Worm (Caenorhabditis elegans) whole organism, mixed stage, embryonic: ENCODE results near the gene T06E4.5.

Experiments used
- M03D4.4 ChIP-seq: sonication (generic microtip); optimal IDR thresholded peaks from 2 replicates; lab custom pipeline; 2017; ENCODE audit warnings: mild to moderate bottlenecking, missing genetic modification characterization, missing compliant biosample characterization
- bed-3 ChIP-seq: fragments of 200-800 bp; sonication (Bioruptor generic); optimal IDR thresholded peaks from 3 replicates; lab custom pipeline; 2018; ENCODE audit warnings: mild to moderate bottlenecking, missing genetic modification characterization, moderate library complexity, missing compliant biosample characterization
- blmp-1 ChIP-seq: fragments of 150-350 bp; optimal IDR thresholded peaks from 2 replicates; lab custom pipeline; 2014; ENCODE audit warnings: missing biosample characterization, missing genetic modification characterization
- ceh-39 ChIP-seq: fragments of 150-350 bp; optimal IDR thresholded peaks from 2 replicates; lab custom pipeline; 2014; ENCODE audit warnings: missing biosample characterization, missing genetic modification characterization
- ceh-43 ChIP-seq: fragments of 200-800 bp; sonication (Bioruptor generic); optimal IDR thresholded peaks from 2 replicates; lab custom pipeline; 2018; ENCODE audit warnings: mild to moderate bottlenecking, missing genetic modification characterization, moderate library complexity, missing compliant biosample characterization
- ceh-83 ChIP-seq: fragments of 200-800 bp; sonication (Bioruptor generic); optimal IDR thresholded peaks from 2 replicates; lab custom pipeline; 2018; ENCODE audit warnings: mild to moderate bottlenecking, missing genetic modification characterization, missing compliant biosample characterization
- ces-1 ChIP-seq: fragments of 150-350 bp; optimal IDR thresholded peaks from 2 replicates; lab custom pipeline; 2014; ENCODE audit warnings: missing biosample characterization, missing genetic modification reagents, missing genetic modification characterization
- cnd-1 ChIP-seq: fragments of 200-800 bp; sonication (Bioruptor generic); optimal IDR thresholded peaks from 2 replicates; lab custom pipeline; 2018; ENCODE audit warnings: mild to moderate bottlenecking, missing genetic modification characterization, missing compliant biosample characterization
- drap-1 ChIP-seq: fragments of 200-800 bp; sonication (Bioruptor generic); optimal IDR thresholded peaks from 3 replicates; lab custom pipeline; 2018; ENCODE audit warnings: mild to moderate bottlenecking, missing genetic modification characterization, missing compliant biosample characterization
- elt-1 ChIP-seq: sonication (generic microtip); optimal IDR thresholded peaks from 2 replicates; lab custom pipeline; 2017; ENCODE audit warnings: missing genetic modification characterization, mild to moderate bottlenecking, missing compliant biosample characterization, antibody characterized with exemption, moderate library complexity, borderline replicate concordance; ENCODE audit not compliant: insufficient read depth
- elt-3 ChIP-seq: fragments of 150-350 bp; optimal IDR thresholded peaks from 2 replicates; lab custom pipeline; 2014; ENCODE audit warnings: missing biosample characterization, missing genetic modification characterization
- flh-1 ChIP-seq: fragments of 200-800 bp; sonication (Bioruptor generic); optimal IDR thresholded peaks from 2 replicates; lab custom pipeline; 2018; ENCODE audit warnings: mild to moderate bottlenecking, missing genetic modification characterization, moderate library complexity, missing compliant biosample characterization
- ham-2 ChIP-seq: fragments of 200-800 bp; sonication (Bioruptor generic); optimal IDR thresholded peaks from 2 replicates; lab custom pipeline; 2018; ENCODE audit warnings: mild to moderate bottlenecking, missing genetic modification characterization, missing compliant biosample characterization
- hlh-1 ChIP-seq: fragments of 150-350 bp; optimal IDR thresholded peaks from 2 replicates; lab custom pipeline; 2014; ENCODE audit warnings: missing biosample characterization, missing genetic modification reagents, missing genetic modification characterization
- lin-13 ChIP-seq: fragments of 150-350 bp; optimal IDR thresholded peaks from 2 replicates; lab custom pipeline; 2014; ENCODE audit warnings: missing biosample characterization, missing genetic modification characterization
- lin-32 ChIP-seq: fragments of 200-800 bp; sonication (Bioruptor generic); optimal IDR thresholded peaks from 2 replicates; lab custom pipeline; 2018; ENCODE audit warnings: mild to moderate bottlenecking, missing genetic modification characterization, missing compliant biosample characterization
- lsy-2 ChIP-seq: fragments of 150-350 bp; optimal IDR thresholded peaks from 2 replicates; lab custom pipeline; 2014; ENCODE audit warnings: missing biosample characterization, missing genetic modification characterization
- mab-5 ChIP-seq: fragments of 150-350 bp; optimal IDR thresholded peaks from 2 replicates; lab custom pipeline; 2014; ENCODE audit warnings: missing biosample characterization, missing genetic modification characterization
- mep-1 ChIP-seq: fragments of 150-350 bp; optimal IDR thresholded peaks from 2 replicates; lab custom pipeline; 2017; ENCODE audit warnings: missing biosample characterization, missing genetic modification reagents, missing genetic modification characterization, inconsistent platforms
- mls-2 ChIP-seq: sonication (generic microtip); optimal IDR thresholded peaks from 2 replicates; lab custom pipeline; 2016; ENCODE audit warnings: mild to moderate bottlenecking, missing genetic modification characterization, moderate library complexity, missing compliant biosample characterization
- nhr-12 ChIP-seq: fragments of 150-350 bp; optimal IDR thresholded peaks from 2 replicates; lab custom pipeline; 2014; ENCODE audit warnings: missing biosample characterization, missing genetic modification characterization
- nhr-2 ChIP-seq: fragments of 150-350 bp; optimal IDR thresholded peaks from 2 replicates; lab custom pipeline; 2014; ENCODE audit warnings: missing biosample characterization, missing genetic modification characterization
- nhr-237 ChIP-seq: fragments of 150-350 bp; optimal IDR thresholded peaks from 2 replicates; lab custom pipeline; 2014; ENCODE audit warnings: missing biosample characterization, missing genetic modification characterization
- nhr-28 ChIP-seq: fragments of 150-350 bp; optimal IDR thresholded peaks from 2 replicates; lab custom pipeline; 2014; ENCODE audit warnings: missing biosample characterization, missing genetic modification characterization
- nhr-76 ChIP-seq: sonication (generic microtip); optimal IDR thresholded peaks from 2 replicates; lab custom pipeline; 2017; ENCODE audit warnings: missing biosample characterization, missing genetic modification characterization
- pha-4 ChIP-seq: fragments of 150-350 bp; optimal IDR thresholded peaks from 2 replicates; lab custom pipeline; 2018; ENCODE audit warnings: missing biosample characterization, missing genetic modification reagents, missing genetic modification characterization
- sem-2 ChIP-seq: fragments of 200-800 bp; sonication (Bioruptor generic); optimal IDR thresholded peaks from 2 replicates; lab custom pipeline; 2018; ENCODE audit warnings: mild to moderate bottlenecking, missing genetic modification characterization, missing compliant biosample characterization
- snpc-4 ChIP-seq: fragments of 150-350 bp; optimal IDR thresholded peaks from 2 replicates; lab custom pipeline; 2014; ENCODE audit warnings: missing biosample characterization, missing genetic modification characterization
- sptf-1 ChIP-seq: sonication (generic microtip); optimal IDR thresholded peaks from 2 replicates; lab custom pipeline; 2017; ENCODE audit warnings: mild to moderate bottlenecking, missing genetic modification characterization, moderate library complexity, missing compliant biosample characterization
- tbx-8 ChIP-seq: fragments of 200-800 bp; sonication (Bioruptor generic); optimal IDR thresholded peaks from 2 replicates; lab custom pipeline; 2018; ENCODE audit warnings: mild to moderate bottlenecking, missing genetic modification characterization, moderate library complexity, missing compliant biosample characterization
- unc-120 ChIP-seq: sonication (generic microtip); optimal IDR thresholded peaks from 2 replicates; lab custom pipeline; 2017; ENCODE audit warnings: missing genetic modification characterization, missing compliant biosample characterization; ENCODE audit not compliant: poor library complexity, severe bottlenecking
- unc-39 ChIP-seq: fragments of 150-350 bp; optimal IDR thresholded peaks from 2 replicates; lab custom pipeline; 2014; ENCODE audit warnings: missing biosample characterization, missing genetic modification characterization
- unc-62 ChIP-seq: fragments of 150-350 bp; optimal IDR thresholded peaks from 2 replicates; lab custom pipeline; 2014; ENCODE audit warnings: missing biosample characterization, missing genetic modification reagents, missing genetic modification characterization
- zip-8 ChIP-seq: fragments of 150-350 bp; optimal IDR thresholded peaks from 2 replicates; lab custom pipeline; 2014; ENCODE audit warnings: missing biosample characterization, missing genetic modification characterization
- ztf-11 ChIP-seq: fragments of 150-350 bp; optimal IDR thresholded peaks from 2 replicates; lab custom pipeline; 2014; ENCODE audit warnings: missing biosample characterization, missing genetic modification characterization

The T06E4.5 gene

ce11 chrV:9630944-9631343 lies at the start of gene T06E4.5:
Gene T06E4.5, plus strand, starts transcription at chrV:9631244.
- TF ChIP-seq lin-32 (GFP tag; lab: Kevin White, UChicago) = no peak
- TF ChIP-seq snpc-4 = no peak
- no peak for TF ChIP-seq M03D4.4 (tag; lab: Kevin White, UChicago)

- TF ChIP-seq nhr-237 = peak; percentile 6
- peak; percentile 65 for TF ChIP-seq hlh-1 (tag; lab: Kevin White, UChicago)
- TF ChIP-seq unc-120 (tag; lab: Kevin White, UChicago) = no peak
- TF ChIP-seq mls-2 (tag; lab: Kevin White, UChicago) = peak; percentile 54
- TF ChIP-seq sptf-1 (tag; lab: Kevin White, UChicago) = peak; percentile 85
- TF ChIP-seq ces-1 (GFP tag; lab: Kevin White, UChicago) = peak; percentile 39
- peak; percentile 54 for TF ChIP-seq ham-2 (GFP tag; lab: Kevin White, UChicago)
- TF ChIP-seq zip-8 (tag; lab: Kevin White, UChicago) = no peak
- TF ChIP-seq pha-4 = peak; percentile 24
- TF ChIP-seq nhr-2 (tag; lab: Kevin White, UChicago) = no peak
- TF ChIP-seq lin-32 (GFP tag; lab: Kevin White, UChicago) = peak; percentile 10
- no peak for TF ChIP-seq ceh-39
- peak; percentile 57 for TF ChIP-seq ztf-11 (tag; lab: Kevin White, UChicago)
- TF ChIP-seq tbx-8 = no peak
- TF ChIP-seq unc-39 = no peak
- TF ChIP-seq nhr-28 (tag; lab: Kevin White, UChicago) = no peak
- TF ChIP-seq cnd-1 (tag; lab: Kevin White, UChicago) = peak; percentile 61
- peak; percentile 69 for TF ChIP-seq M03D4.4 (tag; lab: Kevin White, UChicago)
- TF ChIP-seq flh-1 (GFP tag; lab: Kevin White, UChicago) = no peak
- TF ChIP-seq blmp-1 (tag; lab: Kevin White, UChicago) = peak; percentile 25
- no peak for TF ChIP-seq snpc-4
- TF ChIP-seq lsy-2 (tag; lab: Kevin White, UChicago) = peak; percentile 26
- TF ChIP-seq sem-2 (GFP tag; lab: Kevin White, UChicago) = no peak
- TF ChIP-seq lin-13 (tag; lab: Kevin White, UChicago) = peak; percentile 39
- peak; percentile 72 for TF ChIP-seq ceh-43 (GFP tag; lab: Kevin White, UChicago)
- peak; percentile 69 for TF ChIP-seq nhr-76 (tag; lab: Kevin White, UChicago)
- no peak for TF ChIP-seq elt-3 (tag; lab: Kevin White, UChicago)
- no peak for TF ChIP-seq mab-5 (tag; lab: Kevin White, UChicago)
- peak; percentile 58 for TF ChIP-seq ceh-83 (GFP tag; lab: Kevin White, UChicago)
- no peak for TF ChIP-seq nhr-12 (tag; lab: Kevin White, UChicago)
- peak; percentile 65 for TF ChIP-seq mep-1 (tag; lab: Kevin White, UChicago)
- TF ChIP-seq elt-1 (tag; lab: Kevin White, UChicago) = no peak
- TF ChIP-seq unc-62 (GFP tag; lab: Kevin White, UChicago) = no peak
- TF ChIP-seq bed-3 (GFP tag; lab: Kevin White, UChicago) = peak; percentile 8
- TF ChIP-seq drap-1 (GFP tag; lab: Kevin White, UChicago) = peak; percentile 58
Observed at ce11 chrV:9582594-9583322, 48.3 kb upstream of the T06E4.5 start, which contains the start of gene rtfo-1. Gene rtfo-1, minus strand, starts transcription at chrV:9582644.

- no peak for TF ChIP-seq unc-120 (tag; lab: Kevin White, UChicago)
Observed at ce11 chrV:9583323-9583644, 47.8 kb upstream of the T06E4.5 start, which contains the start of gene K09G1.1. Gene K09G1.1, plus strand, starts transcription at chrV:9583545.

- TF ChIP-seq lin-13 (tag; lab: Kevin White, UChicago) = no peak
Observed at ce11 chrV:9584263-9584662, 46.8 kb upstream of the T06E4.5 start.
